Fruit fly (Drosophila melanogaster) whole organism, prepupa: Measurements from ENCODE around the gene elB.

Source experiments
- CG10631 ChIP-seq: fragments of 200-800 bp; sonication (Bioruptor generic); optimal IDR thresholded peaks from 2 replicates; lab custom pipeline; 2016; ENCODE audit warnings: missing biosample characterization, missing genetic modification characterization
- CG10669 ChIP-seq: fragments of 200-800 bp; sonication (Bioruptor generic); optimal IDR thresholded peaks from 3 replicates; lab custom pipeline; 2018; ENCODE audit warnings: missing biosample characterization, mild to moderate bottlenecking, missing genetic modification characterization, moderate library complexity
- CG11294 ChIP-seq: fragments of 200-800 bp; sonication (Bioruptor generic); IDR thresholded peaks from 2 replicates; pipeline ENCODE4 v1.3.6; 2022; ENCODE audit warnings: missing biosample characterization, missing genetic modification characterization
- CG15336 ChIP-seq: fragments of 200-800 bp; sonication (Bioruptor generic); IDR thresholded peaks from 2 replicates; pipeline ENCODE4 v1.3.6; 2022; ENCODE audit warnings: missing biosample characterization, missing genetic modification characterization
- CG1621 ChIP-seq: fragments of 200-800 bp; sonication (Bioruptor generic); optimal IDR thresholded peaks from 3 replicates; lab custom pipeline; 2018; ENCODE audit warnings: missing biosample characterization, mild to moderate bottlenecking, missing genetic modification characterization
- CG16779 ChIP-seq: fragments of 200-800 bp; sonication (Bioruptor generic); optimal IDR thresholded peaks from 3 replicates; lab custom pipeline; 2017; ENCODE audit warnings: missing biosample characterization, mild to moderate bottlenecking, missing genetic modification characterization
- CG3032 ChIP-seq: fragments of 200-800 bp; optimal IDR thresholded peaks from 2 replicates; lab custom pipeline; 2019; ENCODE audit warnings: missing biosample characterization, mild to moderate bottlenecking, missing genetic modification characterization, moderate library complexity
- CG31627 ChIP-seq: fragments of 200-800 bp; sonication (Bioruptor generic); optimal IDR thresholded peaks from 3 replicates; lab custom pipeline; 2016; ENCODE audit warnings: missing biosample characterization, missing genetic modification characterization
- CG3919 ChIP-seq: fragments of 200-800 bp; sonication (Bioruptor generic); optimal IDR thresholded peaks from 3 replicates; lab custom pipeline; 2016; ENCODE audit warnings: missing biosample characterization, missing genetic modification characterization
- CG4318 ChIP-seq: fragments of 200-800 bp; sonication (Bioruptor generic); optimal IDR thresholded peaks from 3 replicates; lab custom pipeline; 2017; ENCODE audit warnings: missing biosample characterization, mild to moderate bottlenecking, missing genetic modification characterization
- CG6276 ChIP-seq: fragments of 200-800 bp; sonication (Bioruptor generic); optimal IDR thresholded peaks from 2 replicates; lab custom pipeline; 2017; ENCODE audit warnings: missing biosample characterization, mild to moderate bottlenecking, missing genetic modification characterization
- CG6792 ChIP-seq: fragments of 200-800 bp; sonication (Bioruptor generic); optimal IDR thresholded peaks from 3 replicates; lab custom pipeline; 2016; ENCODE audit warnings: missing biosample characterization, missing genetic modification characterization
- CG6808 ChIP-seq: fragments of 200-800 bp; sonication (Bioruptor generic); optimal IDR thresholded peaks from 3 replicates; lab custom pipeline; 2017; ENCODE audit warnings: missing biosample characterization, missing genetic modification characterization, mild to moderate bottlenecking, moderate library complexity, missing genetic modification reagents
- CG6854 ChIP-seq: fragments of 200-800 bp; sonication (Bioruptor generic); optimal IDR thresholded peaks from 2 replicates; lab custom pipeline; 2017; ENCODE audit warnings: missing biosample characterization, mild to moderate bottlenecking, missing genetic modification characterization
- CG7368 ChIP-seq: fragments of 200-800 bp; sonication (Bioruptor generic); optimal IDR thresholded peaks from 3 replicates; lab custom pipeline; 2016; ENCODE audit warnings: missing biosample characterization, missing genetic modification characterization
- CG8632 ChIP-seq: fragments of 200-800 bp; sonication (Bioruptor generic); optimal IDR thresholded peaks from 3 replicates; lab custom pipeline; 2016; ENCODE audit warnings: missing biosample characterization, missing genetic modification characterization
- CG9139 ChIP-seq: fragments of 200-800 bp; sonication (Bioruptor generic); optimal IDR thresholded peaks from 3 replicates; lab custom pipeline; 2017; ENCODE audit warnings: missing biosample characterization, mild to moderate bottlenecking, missing genetic modification characterization
- Eip75B ChIP-seq: fragments of 200-800 bp; sonication (Bioruptor generic); optimal IDR thresholded peaks from 3 replicates; lab custom pipeline; 2016; ENCODE audit warnings: missing biosample characterization, missing genetic modification characterization
- Eip78C ChIP-seq: fragments of 200-800 bp; sonication (Bioruptor generic); peaks from one replicate; lab custom pipeline; 2016; ENCODE audit warnings: missing biosample characterization, missing genetic modification characterization
- Eip93F ChIP-seq: fragments of 200-800 bp; sonication (Bioruptor generic); optimal IDR thresholded peaks from 2 replicates; lab custom pipeline; 2016; ENCODE audit warnings: missing biosample characterization, mild to moderate bottlenecking, missing genetic modification characterization
- Ets21C ChIP-seq: fragments of 200-800 bp; sonication (Bioruptor generic); optimal IDR thresholded peaks from 3 replicates; lab custom pipeline; 2016; ENCODE audit warnings: missing biosample characterization, missing genetic modification characterization
- Ets96B ChIP-seq: fragments of 200-800 bp; optimal IDR thresholded peaks from 2 replicates; lab custom pipeline; 2019; ENCODE audit warnings: missing biosample characterization, mild to moderate bottlenecking, missing genetic modification characterization, moderate library complexity
- Hr38 ChIP-seq: sonication (Bioruptor generic); optimal IDR thresholded peaks from 2 replicates; lab custom pipeline; 2016; ENCODE audit warnings: missing biosample characterization, missing genetic modification characterization
- Hr39 ChIP-seq: fragments of 200-800 bp; sonication (Bioruptor generic); optimal IDR thresholded peaks from 2 replicates; lab custom pipeline; 2016; ENCODE audit warnings: missing biosample characterization, missing genetic modification characterization
- Met ChIP-seq: fragments of 200-800 bp; sonication (Bioruptor generic); optimal IDR thresholded peaks from 3 replicates; lab custom pipeline; 2016; ENCODE audit warnings: missing biosample characterization, missing genetic modification characterization
- OdsH ChIP-seq: fragments of 200-800 bp; sonication (Bioruptor generic); optimal IDR thresholded peaks from 3 replicates; lab custom pipeline; 2016; ENCODE audit warnings: missing biosample characterization, missing genetic modification characterization
- Sox102F ChIP-seq: fragments of 200-800 bp; sonication (Bioruptor generic); optimal IDR thresholded peaks from 2 replicates; lab custom pipeline; 2016; ENCODE audit warnings: missing biosample characterization, mild to moderate bottlenecking, missing genetic modification characterization
- Sox14 ChIP-seq: fragments of 200-800 bp; sonication (Bioruptor generic); optimal IDR thresholded peaks from 3 replicates; lab custom pipeline; 2016; ENCODE audit warnings: missing biosample characterization, missing genetic modification characterization
- Sox15 ChIP-seq: fragments of 200-800 bp; sonication (Bioruptor generic); optimal IDR thresholded peaks from 3 replicates; lab custom pipeline; 2016; ENCODE audit warnings: missing biosample characterization, missing genetic modification characterization
- acj6 ChIP-seq: fragments of 200-800 bp; sonication (Bioruptor generic); optimal IDR thresholded peaks from 3 replicates; lab custom pipeline; 2016; ENCODE audit warnings: missing biosample characterization, missing genetic modification characterization
- cyc ChIP-seq: fragments of 200-800 bp; sonication (Bioruptor generic); optimal IDR thresholded peaks from 3 replicates; lab custom pipeline; 2016; ENCODE audit warnings: missing biosample characterization, missing genetic modification characterization
- dac ChIP-seq: fragments of 200-800 bp; sonication (Bioruptor generic); optimal IDR thresholded peaks from 2 replicates; lab custom pipeline; 2017; ENCODE audit warnings: missing biosample characterization, mild to moderate bottlenecking, missing genetic modification characterization
- dsx ChIP-seq: fragments of 200-800 bp; optimal IDR thresholded peaks from 3 replicates; lab custom pipeline; 2019; ENCODE audit warnings: missing biosample characterization, mild to moderate bottlenecking, missing genetic modification characterization, moderate library complexity; ENCODE audit not compliant: poor library complexity, severe bottlenecking
- eg ChIP-seq: fragments of 200-800 bp; sonication (Bioruptor generic); IDR thresholded peaks from 3 replicates; pipeline ENCODE4 v1.3.6; 2022; ENCODE audit warnings: missing biosample characterization, missing genetic modification characterization
- esn ChIP-seq: fragments of 200-800 bp; sonication (Bioruptor generic); optimal IDR thresholded peaks from 2 replicates; lab custom pipeline; 2016; ENCODE audit warnings: missing biosample characterization, mild to moderate bottlenecking, missing genetic modification characterization, moderate library complexity
- fd85E ChIP-seq: fragments of 200-800 bp; sonication (Bioruptor generic); optimal IDR thresholded peaks from 3 replicates; lab custom pipeline; 2016; ENCODE audit warnings: missing biosample characterization, missing genetic modification characterization
- fkh ChIP-seq: fragments of 200-800 bp; sonication (Bioruptor generic); optimal IDR thresholded peaks from 3 replicates; lab custom pipeline; 2017; ENCODE audit warnings: missing biosample characterization, mild to moderate bottlenecking, missing genetic modification characterization, moderate library complexity
- salr ChIP-seq, 2 experiments: fragments of 200-800 bp; sonication (Bioruptor generic); optimal IDR thresholded peaks; 3 replicates each; lab custom pipeline; 2016 to 2018; ENCODE audit warnings: missing biosample characterization in 2 of 2, missing genetic modification characterization in 2 of 2, mild to moderate bottlenecking in 1 of 2
- spab ChIP-seq: fragments of 200-800 bp; sonication (Bioruptor generic); optimal IDR thresholded peaks from 2 replicates; lab custom pipeline; 2017; ENCODE audit warnings: missing biosample characterization, mild to moderate bottlenecking, missing genetic modification characterization, missing genetic modification reagents
- ss ChIP-seq, 2 experiments: fragments of 200-800 bp; sonication (Bioruptor generic); optimal IDR thresholded peaks; 2 replicates in 1 of 2; 3 replicates in 1 of 2; lab custom pipeline; 2017 to 2018; ENCODE audit warnings: mild to moderate bottlenecking in 2 of 2, missing biosample characterization in 2 of 2, missing genetic modification characterization in 2 of 2, moderate library complexity in 1 of 2
- topi ChIP-seq: fragments of 200-800 bp; sonication (Bioruptor generic); optimal IDR thresholded peaks from 3 replicates; lab custom pipeline; 2016; ENCODE audit warnings: missing biosample characterization, missing genetic modification characterization
- vri ChIP-seq: fragments of 200-800 bp; sonication (Bioruptor generic); optimal IDR thresholded peaks from 3 replicates; lab custom pipeline; 2016; ENCODE audit warnings: missing biosample characterization, mild to moderate bottlenecking, missing genetic modification characterization

The elB gene

DNA sequence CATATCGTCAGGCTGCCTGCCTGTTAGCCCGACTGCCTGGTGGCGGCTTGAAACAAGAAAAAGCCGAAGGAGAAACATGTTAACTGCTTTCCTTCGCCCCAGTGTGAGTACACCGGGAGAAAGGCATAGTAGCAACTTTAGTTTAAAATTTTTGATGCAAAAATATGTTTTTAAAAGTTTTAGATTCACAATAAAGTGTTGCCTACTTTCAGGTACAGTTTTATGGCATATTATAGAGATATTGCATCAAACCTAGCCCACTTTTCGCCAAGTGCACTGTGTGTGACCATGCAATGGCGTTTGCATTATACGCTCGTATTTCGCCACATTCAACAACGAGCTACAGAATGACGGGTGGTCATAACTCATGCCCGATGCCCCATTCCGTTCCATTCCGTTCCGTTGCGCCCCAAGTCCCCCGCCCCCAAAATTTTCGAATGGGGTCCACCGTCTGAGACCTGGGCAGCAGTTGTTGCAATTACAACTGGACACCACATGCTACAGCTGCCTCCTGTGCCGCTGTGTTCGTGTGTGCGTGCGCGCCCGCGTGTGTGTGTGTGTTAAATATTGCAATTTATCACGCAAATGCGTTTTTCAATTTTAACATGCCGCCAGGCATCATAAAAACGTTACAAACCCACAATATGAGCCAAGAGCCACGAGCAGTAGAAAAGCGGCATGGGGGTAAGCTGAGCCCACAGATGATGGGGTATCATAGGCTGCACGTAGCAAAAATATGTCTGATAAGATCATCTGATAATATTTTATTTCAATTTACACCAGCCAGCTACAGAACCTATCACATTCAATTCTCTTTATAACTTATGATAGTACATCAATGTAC, 39.2 kb downstream of the elB start (continued):
- TF ChIP-seq CG6808: peak; percentile 94
- TF ChIP-seq CG8632: peak; percentile 90
- peak; percentile 94 for TF ChIP-seq CG10631 (GFP tag; lab: Kevin White, UChicago)
- TF ChIP-seq salr (GFP tag; optimal IDR thresholded peaks at IDR 0.05; lab: Kevin White, UChicago): peak; percentile 85 to 90
- TF ChIP-seq cyc (GFP tag; lab: Kevin White, UChicago): peak; percentile 82
- TF ChIP-seq Ets96B (tag; lab: Kevin White, UChicago): peak; percentile 69
- peak; percentile 94 for TF ChIP-seq acj6
- peak; percentile 42 for TF ChIP-seq CG9139 (GFP tag; lab: Kevin White, UChicago)
- TF ChIP-seq Sox102F (GFP tag; lab: Kevin White, UChicago): peak; percentile 96
- peak; percentile 96 for TF ChIP-seq CG31627
- peak; percentile 94 for TF ChIP-seq spab (GFP tag; lab: Kevin White, UChicago)
- peak; percentile 97 for TF ChIP-seq OdsH (GFP tag; lab: Kevin White, UChicago)
- TF ChIP-seq CG3919 (GFP tag; lab: Kevin White, UChicago): peak; percentile 83
- TF ChIP-seq topi (GFP tag; lab: Kevin White, UChicago): peak; percentile 85
- TF ChIP-seq fd85E: peak; percentile 86
- TF ChIP-seq CG4318 (GFP tag; lab: Kevin White, UChicago): peak; percentile 94
- TF ChIP-seq ss (GFP tag; optimal IDR thresholded peaks at IDR 0.05; lab: Kevin White, UChicago): peak; percentile 48 to 97
- peak; percentile 92 for TF ChIP-seq CG16779 (tag; lab: Kevin White, UChicago)
- TF ChIP-seq Met (GFP tag; lab: Kevin White, UChicago): peak; percentile 82
- peak; percentile 97 for TF ChIP-seq CG6276 (GFP tag; lab: Kevin White, UChicago)
- peak; percentile 92 for TF ChIP-seq dac (GFP tag; lab: Kevin White, UChicago)

DNA sequence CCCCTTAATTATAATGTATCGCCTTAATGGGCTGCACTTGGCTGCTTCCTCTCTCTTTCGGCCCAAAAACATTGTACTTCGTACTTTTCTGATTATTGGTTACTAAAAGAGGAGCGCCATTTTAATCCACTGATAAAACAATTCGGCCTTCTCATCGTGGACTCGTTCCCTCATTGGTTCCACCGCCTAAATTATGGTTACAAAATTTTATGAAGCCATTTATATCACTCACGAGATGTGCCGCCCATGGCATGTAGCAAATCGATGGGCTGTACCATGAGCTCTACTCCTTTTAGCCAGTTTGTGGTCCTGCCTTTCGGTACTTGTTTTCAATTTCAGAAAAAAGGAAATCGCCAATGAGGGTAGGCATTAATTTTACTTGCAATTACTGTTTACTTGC, 40.5 kb downstream of the elB start:
- TF ChIP-seq Eip78C (GFP tag; lab: Kevin White, UChicago): peak; percentile 57
- peak in 1 of 2 experiments; percentile 1 for TF ChIP-seq ss (GFP tag; optimal IDR thresholded peaks at IDR 0.05; lab: Kevin White, UChicago)
- no peak for TF ChIP-seq Eip75B (GFP tag; lab: Kevin White, UChicago)
- TF ChIP-seq, all 60 proteins: peak for 2

DNA sequence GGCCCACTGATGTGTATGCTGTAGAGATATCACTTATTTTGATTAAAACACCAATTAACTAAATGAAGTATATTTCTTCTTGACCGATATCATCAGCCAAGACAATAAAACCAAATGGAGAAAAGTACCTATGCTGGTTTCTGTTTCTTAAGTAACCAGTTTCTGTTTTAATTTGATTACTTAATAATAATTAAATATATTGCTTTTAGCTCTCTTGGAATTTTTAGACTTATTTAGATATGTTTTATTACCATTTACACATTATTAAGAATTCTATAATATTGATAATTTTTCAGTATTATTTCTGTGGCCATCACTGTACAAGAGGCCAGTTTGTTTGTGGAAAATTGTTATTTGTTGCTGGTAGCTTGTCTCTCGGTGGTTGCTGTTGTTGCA, 42.1 kb downstream of the elB start:
- no peak for TF ChIP-seq Sox102F (GFP tag; lab: Kevin White, UChicago)
- TF ChIP-seq CG15336 (GFP tag; lab: Robert Waterston, UW): peak; percentile 18; the same call in 1 of the 2 replicates
- TF ChIP-seq Ets96B (tag; lab: Kevin White, UChicago): peak; percentile 75
- peak; percentile 76 for TF ChIP-seq CG3919 (GFP tag; lab: Kevin White, UChicago)
- no peak for TF ChIP-seq Ets21C (GFP tag; lab: Kevin White, UChicago)
- no peak for TF ChIP-seq Eip93F (GFP tag; lab: Kevin White, UChicago)
- TF ChIP-seq CG9139 (GFP tag; lab: Kevin White, UChicago): peak; percentile 34
- peak; percentile 63 for TF ChIP-seq CG11294 (GFP tag; lab: Robert Waterston, UW)
- TF ChIP-seq CG10631 (GFP tag; lab: Kevin White, UChicago): peak; percentile 41
- TF ChIP-seq ss (GFP tag; optimal IDR thresholded peaks at IDR 0.05; lab: Kevin White, UChicago): peak; percentile 72 to 76
- peak; percentile 71 for TF ChIP-seq CG3032
- TF ChIP-seq dsx (GFP tag; lab: Kevin White, UChicago): peak; percentile 70
- no peak for TF ChIP-seq fkh (GFP tag; lab: Kevin White, UChicago)
- peak; percentile 75 for TF ChIP-seq eg (GFP tag; lab: Robert Waterston, UW)
- TF ChIP-seq CG16779 (tag; lab: Kevin White, UChicago): peak; percentile 70
- peak; percentile 66 for TF ChIP-seq topi (GFP tag; lab: Kevin White, UChicago)
- TF ChIP-seq CG6276 (GFP tag; lab: Kevin White, UChicago): peak; percentile 94
- peak; percentile 22 for TF ChIP-seq CG31627
- TF ChIP-seq CG6792: peak; percentile 47
- peak; percentile 63 for TF ChIP-seq CG10669
- TF ChIP-seq Hr38 (GFP tag; lab: Kevin White, UChicago): no peak
- TF ChIP-seq vri: no peak
- peak; percentile 65 for TF ChIP-seq OdsH (GFP tag; lab: Kevin White, UChicago)
- TF ChIP-seq Hr39 (GFP tag; lab: Kevin White, UChicago): peak; percentile 22
- TF ChIP-seq Met (GFP tag; lab: Kevin White, UChicago): peak; percentile 71
- peak; percentile 36 for TF ChIP-seq Sox15 (GFP tag; lab: Kevin White, UChicago)
- peak; percentile 15 for TF ChIP-seq CG8632
- peak; percentile 95 for TF ChIP-seq Eip78C (GFP tag; lab: Kevin White, UChicago)
- TF ChIP-seq CG6854 (GFP tag; lab: Kevin White, UChicago): peak; percentile 68
- TF ChIP-seq CG6808: peak; percentile 80
- TF ChIP-seq CG1621 (tag; lab: Kevin White, UChicago): no peak
- no peak for TF ChIP-seq Sox14 (GFP tag; lab: Kevin White, UChicago)
- peak; percentile 75 for TF ChIP-seq spab (GFP tag; lab: Kevin White, UChicago)
- TF ChIP-seq CG7368 (GFP tag; lab: Kevin White, UChicago): peak; percentile 57
- TF ChIP-seq esn (GFP tag; lab: Kevin White, UChicago): no peak
